Worm (Caenorhabditis elegans): ENCODE measurements around the gene cutl-28.

Gene cutl-28

DNA sequence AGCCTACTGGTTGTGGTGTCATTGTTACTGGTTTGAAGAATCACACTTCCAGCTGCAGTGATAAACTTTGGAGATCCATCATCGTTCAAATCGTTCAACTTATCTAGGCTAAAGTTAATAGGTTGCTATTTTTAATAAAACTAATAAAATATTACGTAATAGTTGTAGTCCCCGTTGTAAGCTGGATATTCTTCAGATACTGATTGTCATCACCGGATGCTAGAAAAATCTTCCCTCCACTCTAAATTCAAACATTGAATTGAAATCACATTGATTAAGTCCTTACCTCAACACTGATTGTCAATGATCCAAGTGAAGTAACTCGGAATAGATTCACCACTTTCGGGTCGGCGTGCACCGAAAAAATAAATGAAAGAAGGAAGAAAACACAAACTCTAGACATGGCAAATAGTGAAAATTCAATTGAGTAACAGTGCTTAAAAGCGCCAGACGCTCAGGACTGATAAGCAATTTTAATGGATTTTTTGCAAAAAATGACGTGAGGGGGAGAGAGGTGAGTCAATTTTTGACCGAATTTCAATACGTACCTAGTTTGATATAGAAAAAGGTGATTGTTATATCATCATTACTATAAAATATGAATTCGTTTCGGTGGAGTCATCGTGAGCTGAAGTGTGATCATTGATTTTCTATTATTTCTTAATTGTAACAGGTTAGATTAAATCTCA lies 8.7 kb upstream of the cutl-28 start, which contains the start of the genes K11H12.4 and K11H12.10:
Gene K11H12.4 (minus strand): TSS at position 413 of the 689 bp plus-strand sequence.
Gene K11H12.10 (plus strand): TSS at position 605 of the 689 bp plus-strand sequence.
- TF ChIP-seq jun-1 (tag; optimal IDR thresholded peaks at IDR 0.05) (no peak), ceh-82 (tag; optimal IDR thresholded peaks at IDR 0.05) (no peak), ceh-9 (tag; optimal IDR thresholded peaks at IDR 0.05) (no peak), ztf-11 (tag; optimal IDR thresholded peaks at IDR 0.05) (no peak), ceh-16 (tag; optimal IDR thresholded peaks at IDR 0.05) (no peak), pqm-1 (tag; optimal IDR thresholded peaks at IDR 0.05) (peak; percentile 83), fkh-2 (tag; optimal IDR thresholded peaks at IDR 0.05) (no peak), nhr-11 (tag; optimal IDR thresholded peaks at IDR 0.05) (no peak), hmg-11 (tag; optimal IDR thresholded peaks at IDR 0.05) (no peak), aly-2 (tag; optimal IDR thresholded peaks at IDR 0.05) (no peak), nhr-23 (tag; optimal IDR thresholded peaks at IDR 0.05) (no peak), daf-12 (tag; optimal IDR thresholded peaks at IDR 0.05) (no peak), elt-2 (tag; optimal IDR thresholded peaks at IDR 0.05) (peak; percentile 46), sea-2 (GFP tag; optimal IDR thresholded peaks at IDR 0.05) (no peak), unc-62 (GFP tag; optimal IDR thresholded peaks at IDR 0.05) (no peak), lin-15B (tag; optimal IDR thresholded peaks at IDR 0.05) (no peak)

DNA sequence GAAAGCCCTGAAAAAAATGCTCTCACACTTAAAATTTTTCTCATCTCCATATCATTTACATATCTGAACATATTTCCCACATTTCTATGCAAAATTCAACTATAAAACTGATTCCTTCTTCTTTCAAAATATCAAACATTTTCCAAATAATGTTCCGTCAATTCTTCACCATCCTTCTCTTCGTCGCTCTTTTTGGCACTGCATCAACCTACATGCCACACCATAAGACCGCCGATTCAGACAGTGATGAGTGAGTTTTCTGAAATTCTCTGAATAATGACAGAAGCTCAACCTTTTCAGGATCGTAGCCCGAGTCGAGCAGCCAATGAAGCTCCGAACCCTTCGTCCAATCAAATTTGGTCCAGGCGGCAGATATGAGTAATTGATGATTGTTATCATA lies 8.0 kb upstream of the cutl-28 start, which contains the start of gene K11H12.5:
Gene K11H12.5 (plus strand): TSS at position 301 of the 400 bp plus-strand sequence.
- no peak for TF ChIP-seq nhr-43 (tag; optimal IDR thresholded peaks at IDR 0.05; ENCODE audit: poor library complexity, severe bottlenecking)
- no peak for TF ChIP-seq ceh-9 (tag; optimal IDR thresholded peaks at IDR 0.05)
- TF ChIP-seq nhr-11 (tag; optimal IDR thresholded peaks at IDR 0.05), result no peak
- TF ChIP-seq ceh-16 (tag; optimal IDR thresholded peaks at IDR 0.05), result no peak
- no peak for TF ChIP-seq daf-12 (tag; optimal IDR thresholded peaks at IDR 0.05)
- no peak for TF ChIP-seq ceh-82 (tag; optimal IDR thresholded peaks at IDR 0.05)
- no peak for TF ChIP-seq aly-2 (tag; optimal IDR thresholded peaks at IDR 0.05)
- TF ChIP-seq nhr-28 (tag; optimal IDR thresholded peaks at IDR 0.05), result no peak

ce11 chrIV:682726-683340 lies 1.5 kb upstream of the cutl-28 start:
- TF ChIP-seq nhr-67 (tag; optimal IDR thresholded peaks at IDR 0.05) (no peak), unc-62 (GFP tag; optimal IDR thresholded peaks at IDR 0.05) (peak; percentile 17), skn-1 (tag; optimal IDR thresholded peaks at IDR 0.05) (peak; percentile 43), nhr-25 (tag; optimal IDR thresholded peaks at IDR 0.05) (peak; percentile 52), elt-2 (tag; optimal IDR thresholded peaks at IDR 0.05) (peak; percentile 46), nhr-43 (tag; optimal IDR thresholded peaks at IDR 0.05; ENCODE audit: poor library complexity, severe bottlenecking) (peak; percentile 48), lsy-12 (tag; optimal IDR thresholded peaks at IDR 0.05) (peak; percentile 55), mdl-1 (tag; optimal IDR thresholded peaks at IDR 0.05) (peak; percentile 0), pha-4 (tag; optimal IDR thresholded peaks at IDR 0.05) (peak; percentile 56), ceh-82 (tag; optimal IDR thresholded peaks at IDR 0.05) (peak; percentile 47), fkh-2 (tag; optimal IDR thresholded peaks at IDR 0.05) (no peak), hmg-11 (tag; optimal IDR thresholded peaks at IDR 0.05) (peak; percentile 83), jun-1 (tag; optimal IDR thresholded peaks at IDR 0.05) (peak; percentile 65), ZK546.5 (tag; optimal IDR thresholded peaks at IDR 0.05) (no peak), tbx-2 (tag; optimal IDR thresholded peaks at IDR 0.05) (peak; percentile 53), zag-1 (tag; optimal IDR thresholded peaks at IDR 0.05) (no peak), mml-1 (tag; optimal IDR thresholded peaks at IDR 0.05) (no peak), snpc-4 (tag; optimal IDR thresholded peaks at IDR 0.05) (peak; percentile 25), nhr-23 (tag; optimal IDR thresholded peaks at IDR 0.05) (peak; percentile 77)

ce11 chrIV:684748-685147 lies 451 bp downstream of the cutl-28 start:
- TF ChIP-seq pqm-1 (tag; optimal IDR thresholded peaks at IDR 0.05) (no peak), elt-3 (tag; optimal IDR thresholded peaks at IDR 0.05) (no peak), nhr-12 (tag; optimal IDR thresholded peaks at IDR 0.05) (no peak), aly-2 (tag; optimal IDR thresholded peaks at IDR 0.05) (no peak), tbx-2 (tag; optimal IDR thresholded peaks at IDR 0.05) (no peak), mml-1 (tag; optimal IDR thresholded peaks at IDR 0.05) (no peak)

DNA sequence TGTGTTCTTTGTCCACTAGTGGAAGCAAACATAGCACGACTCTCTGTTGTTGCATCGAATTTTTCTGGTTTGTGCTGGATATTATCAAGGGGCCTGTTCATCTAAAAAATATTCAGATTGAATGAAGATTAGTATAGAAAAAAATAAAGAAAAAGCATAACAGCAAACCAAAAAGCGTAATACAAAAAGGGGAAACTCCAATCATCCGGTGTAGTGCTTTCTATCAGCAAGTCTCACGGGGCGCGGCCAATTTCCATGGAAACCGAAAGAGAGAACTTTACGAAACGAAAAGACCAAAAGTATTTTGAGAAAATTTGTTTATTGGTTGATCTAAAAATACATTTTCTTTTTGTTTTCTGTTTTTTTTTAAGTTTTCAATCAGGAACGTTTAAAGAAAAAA lies 14.0 kb downstream of the cutl-28 start, which contains the start of gene Y55F3C.17:
Gene Y55F3C.17 (minus strand): TSS at position 101 of the 400 bp plus-strand sequence.
- TF ChIP-seq elt-1 (tag; optimal IDR thresholded peaks at IDR 0.05), result no peak
- no peak for TF ChIP-seq ceh-28 (tag; optimal IDR thresholded peaks at IDR 0.05)
- TF ChIP-seq zag-1 (tag; optimal IDR thresholded peaks at IDR 0.05), result no peak
- no peak for TF ChIP-seq daf-12 (tag; optimal IDR thresholded peaks at IDR 0.05)
- no peak for TF ChIP-seq hmg-11 (tag; optimal IDR thresholded peaks at IDR 0.05)
- no peak for TF ChIP-seq snpc-4 (tag; optimal IDR thresholded peaks at IDR 0.05)
- TF ChIP-seq ceh-9 (tag; optimal IDR thresholded peaks at IDR 0.05), result no peak
- no peak for TF ChIP-seq egl-5 (tag; optimal IDR thresholded peaks at IDR 0.05)
- TF ChIP-seq ZK546.5 (tag; optimal IDR thresholded peaks at IDR 0.05), result no peak
- no peak for TF ChIP-seq nhr-76 (tag; optimal IDR thresholded peaks at IDR 0.05)
- TF ChIP-seq pqm-1 (tag; optimal IDR thresholded peaks at IDR 0.05), result no peak
- no peak for TF ChIP-seq fos-1 (tag; optimal IDR thresholded peaks at IDR 0.05)
- no peak for TF ChIP-seq lin-39 (tag; optimal IDR thresholded peaks at IDR 0.05)
- no peak for TF ChIP-seq ceh-16 (tag; optimal IDR thresholded peaks at IDR 0.05)
- TF ChIP-seq nhr-77 (tag; optimal IDR thresholded peaks at IDR 0.05), result no peak
- no peak for TF ChIP-seq nhr-11 (tag; optimal IDR thresholded peaks at IDR 0.05)
- TF ChIP-seq fkh-10 (GFP tag; optimal IDR thresholded peaks at IDR 0.05), result no peak
- no peak for TF ChIP-seq ztf-11 (tag; optimal IDR thresholded peaks at IDR 0.05)
